Worm (Caenorhabditis elegans) whole organism, early embryonic: ENCODE measurements around the gene Y47D3A.1.

Experiments
- B0310.2 ChIP-seq: sonication (generic microtip); optimal IDR thresholded peaks from 2 replicates; lab custom pipeline; 2016; ENCODE audit warnings: mild to moderate bottlenecking, missing genetic modification characterization, missing compliant biosample characterization
- F13C5.2 ChIP-seq: sonication (generic microtip); optimal IDR thresholded peaks from 2 replicates; lab custom pipeline; 2017; ENCODE audit warnings: mild to moderate bottlenecking, missing genetic modification characterization, inconsistent platforms, missing compliant biosample characterization
- ama-1 ChIP-seq: fragments of 150-350 bp; optimal IDR thresholded peaks from 2 replicates; lab custom pipeline; 2014
- ceh-36 ChIP-seq: sonication (generic microtip); optimal IDR thresholded peaks from 2 replicates; lab custom pipeline; 2016; ENCODE audit warnings: missing genetic modification characterization, inconsistent platforms, missing compliant biosample characterization
- ets-7 ChIP-seq: sonication (generic microtip); optimal IDR thresholded peaks from 2 replicates; lab custom pipeline; 2016; ENCODE audit warnings: missing genotype, missing genetic modification characterization, missing compliant biosample characterization
- flt-1 ChIP-seq: fragments of 200-800 bp; sonication (Bioruptor generic); IDR thresholded peaks from 2 replicates; pipeline ENCODE4 v1.3.6; 2022; ENCODE audit warnings: missing genetic modification characterization, missing compliant biosample characterization
- scrt-1 ChIP-seq: fragments of 200-800 bp; sonication (Bioruptor generic); IDR thresholded peaks from 2 replicates; pipeline ENCODE4 v1.3.6; 2022; ENCODE audit warnings: missing genetic modification characterization, missing compliant biosample characterization
- tbx-37 ChIP-seq: fragments of 200-800 bp; sonication (Bioruptor generic); conservative IDR thresholded peaks from 2 replicates; pipeline ENCODE4 v1.3.6; 2022; ENCODE audit warnings: missing genetic modification reagents, missing genetic modification characterization, missing compliant biosample characterization

DNA sequence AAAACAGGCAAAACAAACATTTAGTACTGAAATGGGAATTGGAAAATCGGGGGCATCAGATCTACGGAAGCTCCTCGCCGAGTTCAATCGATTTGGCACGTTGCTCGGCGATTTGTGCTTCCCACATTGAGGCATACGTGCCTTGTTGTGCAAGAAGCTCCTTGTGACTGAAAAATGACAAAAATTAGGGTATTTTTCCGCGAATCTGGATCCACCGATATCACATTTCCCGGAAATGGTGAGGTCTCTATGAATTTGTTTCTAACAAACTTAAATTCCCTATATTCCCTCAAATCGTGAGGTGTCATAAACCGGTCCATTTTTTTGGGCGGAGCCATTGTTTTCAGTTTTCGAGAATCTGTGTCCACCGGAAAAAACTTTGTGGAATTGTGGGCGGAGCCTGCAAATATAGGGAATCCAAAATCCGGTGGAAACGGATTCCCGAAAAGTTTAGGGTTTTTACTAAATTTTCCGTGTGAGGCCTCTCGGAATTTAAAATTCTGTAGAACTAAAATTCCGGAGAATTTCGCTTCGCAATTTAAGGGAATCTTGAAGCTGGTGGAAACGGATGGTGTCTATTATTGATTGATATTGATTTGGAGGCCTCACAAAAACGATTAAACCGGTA is 49.9 kb downstream of the Y47D3A.1 start:
- TF ChIP-seq ceh-36 (tag; lab: Kevin White, UChicago) (no peak), ets-7 (tag; lab: Kevin White, UChicago) (peak; percentile 65), ama-1 (lab: Kevin White, UChicago) (no peak), flt-1 (GFP tag; lab: Robert Waterston, UW) (no peak), scrt-1 (no peak), tbx-37 (GFP tag; lab: Robert Waterston, UW) (no peak), F13C5.2 (no peak), B0310.2 (tag; lab: Kevin White, UChicago) (no peak)
